Fruit fly (Drosophila melanogaster): ENCODE data around the gene CG12971.

The CG12971 gene

DNA sequence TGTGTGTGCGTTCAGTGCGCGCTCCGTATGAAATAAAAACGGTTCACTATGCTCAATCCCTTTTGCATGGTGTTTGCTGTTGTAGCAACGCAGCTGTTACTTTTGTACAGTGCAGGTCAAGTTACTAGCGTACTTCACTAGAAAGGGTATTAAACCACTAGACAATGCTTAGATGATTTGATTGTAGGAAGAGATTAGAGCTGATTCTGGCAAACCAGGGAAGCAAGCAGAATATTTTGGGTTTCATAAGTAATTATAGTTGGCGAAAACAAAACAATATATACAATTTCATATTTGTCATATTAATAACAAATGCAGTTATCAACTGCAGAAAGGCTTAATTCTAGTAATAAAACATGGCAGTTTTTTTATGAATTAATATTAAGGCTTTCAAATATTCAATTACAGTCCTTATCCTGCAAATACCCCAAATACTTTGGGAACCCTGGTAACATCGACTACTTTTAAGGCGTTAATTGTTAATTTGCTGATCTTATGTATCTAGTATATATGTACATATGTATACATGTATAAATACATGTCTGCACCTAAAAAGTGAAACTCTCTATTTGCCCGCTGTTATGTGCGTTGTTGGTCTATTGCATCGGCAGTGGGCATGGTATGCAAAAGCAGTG, 9.0 kb downstream of the CG12971 start (continued):
- TF ChIP-seq mld (GFP tag; IDR thresholded peaks at IDR 0.05; ENCODE audit: partially characterized antibody) (no peak), Sin3A (optimal IDR thresholded peaks at IDR 0.05) (no peak), shn (GFP tag; optimal IDR thresholded peaks at IDR 0.05) (peak; percentile 21), CG18619 (GFP tag; optimal IDR thresholded peaks at IDR 0.05) (peak; percentile 41), exex (tag; optimal IDR thresholded peaks at IDR 0.05) (no peak), CG15011 (GFP tag; optimal IDR thresholded peaks at IDR 0.05) (no peak), zen (tag; optimal IDR thresholded peaks at IDR 0.05) (no peak), sug (tag; optimal IDR thresholded peaks at IDR 0.05) (no peak), CG4424 (GFP tag; optimal IDR thresholded peaks at IDR 0.05) (peak; percentile 64), CG10565 (GFP tag; optimal IDR thresholded peaks at IDR 0.05) (no peak), pros (GFP tag; optimal IDR thresholded peaks at IDR 0.05) (no peak), Lpt (GFP tag; optimal IDR thresholded peaks at IDR 0.05) (no peak), eve (GFP tag; optimal IDR thresholded peaks at IDR 0.05) (no peak), lilli (GFP tag; optimal IDR thresholded peaks at IDR 0.05) (peak; percentile 42), CG12219 (GFP tag; optimal IDR thresholded peaks at IDR 0.05) (peak; percentile 9), CG18476 (GFP tag; optimal IDR thresholded peaks at IDR 0.05) (peak; percentile 28), tx (GFP tag; optimal IDR thresholded peaks at IDR 0.05) (no peak), CG5953 (GFP tag; IDR thresholded peaks at IDR 0.05) (no peak), CG2202 (tag; optimal IDR thresholded peaks at IDR 0.05) (no peak), Lim3 (GFP tag; IDR thresholded peaks at IDR 0.05) (no peak), CG15073 (GFP tag; optimal IDR thresholded peaks at IDR 0.05) (no peak), repo (GFP tag; optimal IDR thresholded peaks at IDR 0.05) (no peak), Camta (GFP tag; optimal IDR thresholded peaks at IDR 0.05) (peak; percentile 45), cas (GFP tag; IDR thresholded peaks at IDR 0.05) (no peak), Rfx (GFP tag; IDR thresholded peaks at IDR 0.05) (peak; percentile 35; the same call in 1 of the 2 replicates), CG14667 (GFP tag; IDR thresholded peaks at IDR 0.05) (peak; percentile 25; the same call in 1 of the 2 replicates), CG4404 (GFP tag; IDR thresholded peaks at IDR 0.05) (no peak), Opbp (GFP tag; IDR thresholded peaks at IDR 0.05; ENCODE audit: partially characterized antibody) (no peak), tna (GFP tag; IDR thresholded peaks at IDR 0.05; ENCODE audit: partially characterized antibody) (no peak), CG6272 (GFP tag; IDR thresholded peaks at IDR 0.05) (no peak), cato (GFP tag; optimal IDR thresholded peaks at IDR 0.05; ENCODE audit: borderline replicate concordance) (peak; percentile 29), CG15479 (GFP tag; optimal IDR thresholded peaks at IDR 0.05) (no peak), chn (GFP tag; optimal IDR thresholded peaks at IDR 0.05) (peak; percentile 54), fu2 (GFP tag; optimal IDR thresholded peaks at IDR 0.05) (peak; percentile 32), eyg (GFP tag; optimal IDR thresholded peaks at IDR 0.05) (no peak), dan (GFP tag; IDR thresholded peaks at IDR 0.05) (no peak), CG3065 (GFP tag; optimal IDR thresholded peaks at IDR 0.05) (no peak), CG14710 (tag; optimal IDR thresholded peaks at IDR 0.05) (peak; percentile 40), CG10366 (GFP tag; IDR thresholded peaks at IDR 0.05) (peak; percentile 35; the same call in 1 of the 2 replicates), nom (GFP tag; optimal IDR thresholded peaks at IDR 0.05) (no peak), Stat92E (GFP tag; optimal IDR thresholded peaks at IDR 0.05) (no peak), CG13894 (tag; optimal IDR thresholded peaks at IDR 0.05) (no peak), Spps (tag; optimal IDR thresholded peaks at IDR 0.05) (no peak), HLH54F (GFP tag; optimal IDR thresholded peaks at IDR 0.05) (peak; percentile 18), Deaf1 (tag; optimal IDR thresholded peaks at IDR 0.05) (no peak), CG7357 (GFP tag; IDR thresholded peaks at IDR 0.05) (no peak), NC2β (GFP tag; optimal IDR thresholded peaks at IDR 0.05) (no peak), Dll (GFP tag; IDR thresholded peaks at IDR 0.05; ENCODE audit: partially characterized antibody) (no peak), Sox100B (GFP tag; optimal IDR thresholded peaks at IDR 0.05) (peak; percentile 67), CrebB (tag; optimal IDR thresholded peaks at IDR 0.05) (no peak), Kr (GFP tag; optimal IDR thresholded peaks at IDR 0.05) (no peak)
